Worm (Caenorhabditis elegans) whole organism, midembryonic: ENCODE results near the gene Y39A1A.2.

Experiments
- T22C8.4 ChIP-seq: fragments of 200-800 bp; sonication (Bioruptor generic); IDR thresholded peaks from 2 replicates; pipeline ENCODE4 v1.3.6; 2022; ENCODE audit warnings: missing genetic modification characterization, missing compliant biosample characterization
- cog-1 ChIP-seq: sonication (generic microtip); optimal IDR thresholded peaks from 2 replicates; lab custom pipeline; 2016; ENCODE audit warnings: missing genetic modification characterization, missing compliant biosample characterization
- flt-1 ChIP-seq: fragments of 200-800 bp; sonication (Bioruptor generic); IDR thresholded peaks from 2 replicates; pipeline ENCODE4 v1.3.6; 2022; ENCODE audit warnings: missing genetic modification characterization, missing compliant biosample characterization
- klf-2 ChIP-seq: fragments of 200-800 bp; sonication (Bioruptor generic); conservative IDR thresholded peaks from 2 replicates; pipeline ENCODE4 v1.3.6; 2022; ENCODE audit warnings: missing genetic modification reagents, missing genetic modification characterization, missing compliant biosample characterization
- med-1 ChIP-seq: sonication (generic microtip); optimal IDR thresholded peaks from 2 replicates; lab custom pipeline; 2017; ENCODE audit warnings: missing genetic modification characterization, mild to moderate bottlenecking, missing compliant biosample characterization, antibody characterized with exemption, missing genetic modification reagents; ENCODE audit not compliant: insufficient read depth
- ref-1 ChIP-seq: fragments of 200-800 bp; sonication (Bioruptor generic); conservative IDR thresholded peaks from 2 replicates; pipeline ENCODE4 v1.3.6; 2022; ENCODE audit warnings: missing genetic modification reagents, missing genetic modification characterization, missing compliant biosample characterization
- tab-1 ChIP-seq: fragments of 200-800 bp; sonication (Bioruptor generic); IDR thresholded peaks from 2 replicates; pipeline ENCODE4 v1.3.6; 2022; ENCODE audit warnings: missing genetic modification characterization, missing compliant biosample characterization
- ztf-23 ChIP-seq: fragments of 200-800 bp; sonication (Bioruptor generic); IDR thresholded peaks from 2 replicates; pipeline ENCODE4 v1.3.6; 2022; ENCODE audit warnings: missing genetic modification reagents, missing genetic modification characterization, missing compliant biosample characterization
- ztf-29 ChIP-seq: fragments of 200-800 bp; sonication (Bioruptor generic); IDR thresholded peaks from 2 replicates; pipeline ENCODE4 v1.3.6; 2022; ENCODE audit warnings: missing genetic modification reagents, missing genetic modification characterization, missing compliant biosample characterization

Gene Y39A1A.2

ce11 chrIII:10595066-10595465, 8.3 kb downstream of the Y39A1A.2 start, which contains the start of gene Y45F3A.9:
Y45F3A.9 (minus strand) TSS chrIII:10595166.
- TF ChIP-seq T22C8.4 (GFP tag; lab: Robert Waterston, UW) = no peak

- no peak for TF ChIP-seq klf-2 (GFP tag; lab: Robert Waterston, UW)
- TF ChIP-seq tab-1 = no peak
- TF ChIP-seq T22C8.4 (GFP tag; lab: Robert Waterston, UW) = no peak
- TF ChIP-seq ztf-23 (GFP tag; lab: Robert Waterston, UW) = no peak
- no peak for TF ChIP-seq med-1 (GFP tag; lab: Kevin White, UChicago)
- TF ChIP-seq ref-1 (GFP tag; lab: Robert Waterston, UW) = no peak
- no peak for TF ChIP-seq flt-1 (GFP tag; lab: Robert Waterston, UW)
- TF ChIP-seq ztf-29 = no peak
- TF ChIP-seq cog-1 = no peak
These were observed 10.6 kb downstream of the Y39A1A.2 start, which contains the start of gene Y45F3A.8 for ce11 chrIII:10592729-10593128. Y45F3A.8 (minus strand) TSS chrIII:10592829.

- TF ChIP-seq T22C8.4 (GFP tag; lab: Robert Waterston, UW) (no peak), cog-1 (no peak), ref-1 (GFP tag; lab: Robert Waterston, UW) (no peak), klf-2 (GFP tag; lab: Robert Waterston, UW) (no peak)
These were observed 11.3 kb downstream of the Y39A1A.2 start for ce11 chrIII:10592074-10592473.

- TF ChIP-seq ztf-23 (GFP tag; lab: Robert Waterston, UW) (no peak), cog-1 (no peak), klf-2 (GFP tag; lab: Robert Waterston, UW) (no peak), T22C8.4 (GFP tag; lab: Robert Waterston, UW) (no peak), ref-1 (GFP tag; lab: Robert Waterston, UW) (no peak), flt-1 (GFP tag; lab: Robert Waterston, UW) (no peak), tab-1 (no peak), ztf-29 (no peak), med-1 (GFP tag; lab: Kevin White, UChicago) (no peak)
These were observed 17.1 kb downstream of the Y39A1A.2 start, which contains the start of gene Y45F3A.5 for ce11 chrIII:10586243-10586642. Y45F3A.5 (minus strand) TSS chrIII:10586343.

- TF ChIP-seq ref-1 (GFP tag; lab: Robert Waterston, UW) = no peak
- TF ChIP-seq cog-1 = no peak
- no peak for TF ChIP-seq med-1 (GFP tag; lab: Kevin White, UChicago)
- TF ChIP-seq tab-1 = no peak
- TF ChIP-seq klf-2 (GFP tag; lab: Robert Waterston, UW) = no peak
- TF ChIP-seq ztf-29 = no peak
- TF ChIP-seq flt-1 (GFP tag; lab: Robert Waterston, UW) = no peak
- TF ChIP-seq ztf-23 (GFP tag; lab: Robert Waterston, UW) = no peak
- TF ChIP-seq T22C8.4 (GFP tag; lab: Robert Waterston, UW) = no peak
These were observed 19.9 kb downstream of the Y39A1A.2 start for ce11 chrIII:10583483-10583882.

- no peak for TF ChIP-seq med-1 (GFP tag; lab: Kevin White, UChicago)
- no peak for TF ChIP-seq flt-1 (GFP tag; lab: Robert Waterston, UW)
- TF ChIP-seq T22C8.4 (GFP tag; lab: Robert Waterston, UW) = no peak
These were observed 23.2 kb downstream of the Y39A1A.2 start for ce11 chrIII:10580206-10580605.

- TF ChIP-seq flt-1 (GFP tag; lab: Robert Waterston, UW) = no peak
- TF ChIP-seq med-1 (GFP tag; lab: Kevin White, UChicago) = no peak
- TF ChIP-seq klf-2 (GFP tag; lab: Robert Waterston, UW) = no peak
- no peak for TF ChIP-seq tab-1
- no peak for TF ChIP-seq T22C8.4 (GFP tag; lab: Robert Waterston, UW)
- TF ChIP-seq ztf-23 (GFP tag; lab: Robert Waterston, UW) = no peak
- TF ChIP-seq cog-1 = no peak
- no peak for TF ChIP-seq ztf-29
- TF ChIP-seq ref-1 (GFP tag; lab: Robert Waterston, UW) = no peak
These were observed 24.5 kb downstream of the Y39A1A.2 start for ce11 chrIII:10578873-10579272.

ce11 chrIII:10577782-10578181, 25.6 kb downstream of the Y39A1A.2 start:
- no peak for TF ChIP-seq tab-1
- TF ChIP-seq med-1 (GFP tag; lab: Kevin White, UChicago) = no peak
- no peak for TF ChIP-seq ref-1 (GFP tag; lab: Robert Waterston, UW)
- TF ChIP-seq ztf-23 (GFP tag; lab: Robert Waterston, UW) = no peak
- TF ChIP-seq flt-1 (GFP tag; lab: Robert Waterston, UW) = no peak
- no peak for TF ChIP-seq T22C8.4 (GFP tag; lab: Robert Waterston, UW)
- no peak for TF ChIP-seq klf-2 (GFP tag; lab: Robert Waterston, UW)
- no peak for TF ChIP-seq ztf-29
- TF ChIP-seq cog-1 = no peak

- TF ChIP-seq klf-2 (GFP tag; lab: Robert Waterston, UW) (no peak), ztf-29 (no peak), ref-1 (GFP tag; lab: Robert Waterston, UW) (no peak), ztf-23 (GFP tag; lab: Robert Waterston, UW) (no peak)
These were observed 28.0 kb downstream of the Y39A1A.2 start, which contains the start of gene Y45F3A.4 for ce11 chrIII:10575320-10575719. Y45F3A.4 (minus strand) TSS chrIII:10575420.

ce11 chrIII:10569246-10569645, 34.1 kb downstream of the Y39A1A.2 start:
- TF ChIP-seq T22C8.4 (GFP tag; lab: Robert Waterston, UW) = no peak
- TF ChIP-seq klf-2 (GFP tag; lab: Robert Waterston, UW) = no peak
- TF ChIP-seq tab-1 = no peak
- no peak for TF ChIP-seq ztf-23 (GFP tag; lab: Robert Waterston, UW)
- TF ChIP-seq ztf-29 = no peak
- TF ChIP-seq ref-1 (GFP tag; lab: Robert Waterston, UW) = no peak
- TF ChIP-seq med-1 (GFP tag; lab: Kevin White, UChicago) = no peak
- no peak for TF ChIP-seq cog-1
- TF ChIP-seq flt-1 (GFP tag; lab: Robert Waterston, UW) = no peak
